Fruit fly (Drosophila melanogaster): Measurements from ENCODE around the gene chas.

DNA sequence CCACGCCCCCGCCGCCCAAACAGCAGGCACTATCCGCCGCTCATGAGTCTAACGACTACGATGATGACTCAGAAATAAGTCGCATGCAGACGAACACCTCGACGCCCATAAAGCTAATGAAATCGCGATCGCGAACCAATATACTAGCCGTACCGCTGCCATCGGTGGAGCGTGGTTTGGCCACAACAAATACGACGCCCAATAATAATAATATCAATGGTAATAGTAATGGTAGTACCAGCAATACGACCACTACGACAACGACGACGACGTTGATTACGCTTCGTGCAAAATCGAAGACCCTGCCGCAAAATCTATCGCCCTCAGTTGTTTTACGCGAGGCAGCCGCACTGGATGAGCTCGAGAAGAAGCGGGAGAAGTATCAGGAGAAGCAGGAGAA, 41.4 kb upstream of the chas start:
- no peak for TF ChIP-seq onecut (GFP tag; IDR thresholded peaks at IDR 0.05)
- no peak for TF ChIP-seq Ets97D (GFP tag; optimal IDR thresholded peaks at IDR 0.05)
- TF ChIP-seq NC2β (GFP tag; optimal IDR thresholded peaks at IDR 0.05), result no peak
- TF ChIP-seq CG10462 (GFP tag; optimal IDR thresholded peaks at IDR 0.05), result no peak
- no peak for TF ChIP-seq CG18764 (GFP tag; optimal IDR thresholded peaks at IDR 0.05)
- TF ChIP-seq schlank (tag; optimal IDR thresholded peaks at IDR 0.05), result no peak

All from whole organism, embryonic.